Worm (Caenorhabditis elegans): ENCODE results near the gene Y45F10A.7.

Y45F10A.7 gene

ce11 chrIV:13512112-13512569 lies 19.8 kb downstream of the Y45F10A.7 start, which contains the start of gene puf-3 (continued):
- TF ChIP-seq B0336.3 (GFP tag; IDR thresholded peaks at IDR 0.05) (peak; percentile 76), madf-6 (GFP tag; IDR thresholded peaks at IDR 0.05) (peak; percentile 99), pbrm-1 (GFP tag; IDR thresholded peaks at IDR 0.05) (peak; percentile 61), aptf-3 (GFP tag; IDR thresholded peaks at IDR 0.05) (no peak), F23B12.7 (tag; optimal IDR thresholded peaks at IDR 0.05; ENCODE audit: insufficient read depth) (no peak), madf-8 (GFP tag; conservative IDR thresholded peaks at IDR 0.05) (peak; percentile 97), athp-1 (tag; optimal IDR thresholded peaks at IDR 0.05) (peak; percentile 20), rcor-1 (GFP tag; IDR thresholded peaks at IDR 0.05) (peak; percentile 69), nhr-179 (tag; optimal IDR thresholded peaks at IDR 0.05) (no peak), Y95B8A.8 (GFP tag; IDR thresholded peaks at IDR 0.05) (peak; percentile 88), Y53G8AR.9 (GFP tag; conservative IDR thresholded peaks at IDR 0.05) (peak; percentile 84), tbp1 (GFP tag; optimal IDR thresholded peaks at IDR 0.05) (peak; percentile 70), dpl-1 (GFP tag; optimal IDR thresholded peaks at IDR 0.05) (peak; percentile 93), Y79H2A.3 (GFP tag; conservative IDR thresholded peaks at IDR 0.05) (0 out of 2 replicates have a peak, but pooled peaks have one; percentile 54), xnd-1 (tag; optimal IDR thresholded peaks at IDR 0.05) (peak; percentile 98), F57C9.4 (tag; optimal IDR thresholded peaks at IDR 0.05) (no peak), F39B2.1 (GFP tag; IDR thresholded peaks at IDR 0.05) (no peak)

- TF ChIP-seq F39B2.1 (GFP tag; IDR thresholded peaks at IDR 0.05) (no peak), K12H6.12 (tag; optimal IDR thresholded peaks at IDR 0.05) (no peak), lin-40 (tag; optimal IDR thresholded peaks at IDR 0.05) (no peak), sptf-2 (GFP tag; optimal IDR thresholded peaks at IDR 0.05) (no peak), zfh-2 (GFP tag; conservative IDR thresholded peaks at IDR 0.05) (no peak), snpc-4 (GFP tag; optimal IDR thresholded peaks at IDR 0.05) (no peak), snpc-4 (tag; optimal IDR thresholded peaks at IDR 0.05) (peak in 1 of 4 experiments; percentile 66), atf-7 (tag; optimal IDR thresholded peaks at IDR 0.05) (no peak), attf-6 (GFP tag; IDR thresholded peaks at IDR 0.05) (peak; percentile 69; the same call in 1 of the 2 replicates), nhr-27 (tag; optimal IDR thresholded peaks at IDR 0.05) (no peak), hmg-1.2 (GFP tag; IDR thresholded peaks at IDR 0.05) (no peak), nfya-2 (GFP tag; IDR thresholded peaks at IDR 0.05) (no peak), him-1 (tag; optimal IDR thresholded peaks at IDR 0.05) (peak; percentile 52), Y79H2A.3 (GFP tag; conservative IDR thresholded peaks at IDR 0.05) (no peak), F33H1.4 (GFP tag; IDR thresholded peaks at IDR 0.05) (peak; percentile 61), aptf-2 (GFP tag; conservative IDR thresholded peaks at IDR 0.05) (no peak), lin-35 (GFP tag; optimal IDR thresholded peaks at IDR 0.05) (no peak), lsl-1 (GFP tag; optimal IDR thresholded peaks at IDR 0.05) (peak; percentile 68), madf-8 (GFP tag; conservative IDR thresholded peaks at IDR 0.05) (no peak), ztf-28 (GFP tag; IDR thresholded peaks at IDR 0.05) (no peak), madf-6 (GFP tag; IDR thresholded peaks at IDR 0.05) (peak; percentile 59), T26A5.8 (tag; optimal IDR thresholded peaks at IDR 0.05) (no peak), efl-1 (GFP tag; optimal IDR thresholded peaks at IDR 0.05) (no peak), die-1 (tag; optimal IDR thresholded peaks at IDR 0.05) (no peak), F57C9.4 (tag; optimal IDR thresholded peaks at IDR 0.05) (no peak), C17E4.6 (GFP tag; IDR thresholded peaks at IDR 0.05) (no peak)
These were observed 20.6 kb downstream of the Y45F10A.7 start for ce11 chrIV:13513010-13513409.

All from whole organism, young adult.